Worm (Caenorhabditis elegans) whole organism, L1 larva: ENCODE results near the gene wdr-4.

Source experiments
- C04F5.9 ChIP-seq: sonication (generic microtip); optimal IDR thresholded peaks from 2 replicates; lab custom pipeline; 2016; ENCODE audit warnings: missing genetic modification characterization, missing compliant biosample characterization
- C16A3.4 ChIP-seq: fragments of 150-350 bp; optimal IDR thresholded peaks from 2 replicates; lab custom pipeline; 2014; ENCODE audit warnings: missing biosample characterization, missing genetic modification characterization
- C34B4.2 ChIP-seq: sonication (generic microtip); optimal IDR thresholded peaks from 2 replicates; lab custom pipeline; 2017; ENCODE audit warnings: mild to moderate bottlenecking, missing genetic modification characterization, missing compliant biosample characterization
- F16B12.6 ChIP-seq: fragments of 150-350 bp; optimal IDR thresholded peaks from 2 replicates; lab custom pipeline; 2014; ENCODE audit warnings: missing biosample characterization, missing genetic modification characterization
- Y116A8C.19 ChIP-seq: sonication (generic microtip); optimal IDR thresholded peaks from 2 replicates; lab custom pipeline; 2016; ENCODE audit warnings: missing compliant biosample characterization, missing genetic modification characterization, borderline replicate concordance
- aha-1 ChIP-seq: fragments of 150-350 bp; optimal IDR thresholded peaks from 2 replicates; lab custom pipeline; 2014; ENCODE audit warnings: missing biosample characterization, missing genetic modification characterization
- aly-2 ChIP-seq: fragments of 150-350 bp; optimal IDR thresholded peaks from 2 replicates; lab custom pipeline; 2014; ENCODE audit warnings: missing biosample characterization, missing genetic modification characterization
- ceh-82 ChIP-seq, 3 experiments: fragments of 150-350 bp in 1 of 3; sonication (generic microtip) in 2 of 3; optimal IDR thresholded peaks; 2 replicates each; lab custom pipeline; 2014 to 2017; ENCODE audit warnings: missing biosample characterization in 3 of 3, missing genetic modification characterization in 3 of 3
- ceh-88 ChIP-seq: fragments of 200-800 bp; sonication (Bioruptor generic); IDR thresholded peaks from 2 replicates; pipeline ENCODE4 v1.3.6; 2022; ENCODE audit warnings: missing genetic modification characterization, missing compliant biosample characterization
- ces-1 ChIP-seq: fragments of 150-350 bp; optimal IDR thresholded peaks from 2 replicates; lab custom pipeline; 2014; ENCODE audit warnings: missing biosample characterization, missing genetic modification reagents, missing genetic modification characterization
- dpl-1 ChIP-seq, 3 experiments: fragments of 150-350 bp in 2 of 3; sonication (generic microtip) in 1 of 3; optimal IDR thresholded peaks; 2 replicates each; lab custom pipeline; 2014 to 2017; ENCODE audit warnings: missing biosample characterization in 3 of 3, missing genetic modification characterization in 3 of 3, missing genetic modification reagents in 3 of 3
- dsc-1 ChIP-seq: sonication (generic microtip); optimal IDR thresholded peaks from 2 replicates; lab custom pipeline; 2016; ENCODE audit warnings: mild to moderate bottlenecking, missing genetic modification characterization, missing compliant biosample characterization
- efl-1 ChIP-seq, 4 experiments: fragments of 150-350 bp; optimal IDR thresholded peaks in 3 of 4; peaks in 1 of 4; 1 replicate in 1 of 4; 2 replicates in 3 of 4; lab custom pipeline; 2014; ENCODE audit warnings: missing biosample characterization in 2 of 4, missing genetic modification characterization in 2 of 4, missing genetic modification reagents in 2 of 4
- egl-13 ChIP-seq: sonication (generic microtip); optimal IDR thresholded peaks from 2 replicates; lab custom pipeline; 2016; ENCODE audit warnings: missing genotype, missing genetic modification reagents, missing genetic modification characterization, missing compliant biosample characterization
- elt-2 ChIP-seq: sonication (generic microtip); optimal IDR thresholded peaks from 2 replicates; lab custom pipeline; 2016; ENCODE audit warnings: missing genetic modification characterization, mild to moderate bottlenecking, inconsistent platforms, missing compliant biosample characterization, missing genetic modification reagents
- fkh-10 ChIP-seq: sonication (generic microtip); optimal IDR thresholded peaks from 2 replicates; lab custom pipeline; 2017; ENCODE audit warnings: missing biosample characterization, missing genetic modification reagents, missing genetic modification characterization
- fkh-8 ChIP-seq: sonication (generic microtip); optimal IDR thresholded peaks from 2 replicates; lab custom pipeline; 2016; ENCODE audit warnings: mild to moderate bottlenecking, missing genetic modification characterization, missing compliant biosample characterization
- grh-1 ChIP-seq: fragments of 200-800 bp; sonication (Bioruptor generic); IDR thresholded peaks from 2 replicates; pipeline ENCODE4 v1.3.6; 2022; ENCODE audit warnings: missing genetic modification reagents, missing genetic modification characterization, missing compliant biosample characterization
- hlh-17 ChIP-seq: fragments of 200-800 bp; sonication (Bioruptor generic); optimal IDR thresholded peaks from 2 replicates; lab custom pipeline; 2018; ENCODE audit warnings: missing genetic modification characterization, mild to moderate bottlenecking, missing compliant biosample characterization, moderate library complexity, borderline replicate concordance
- hlh-4 ChIP-seq: sonication (generic microtip); optimal IDR thresholded peaks from 2 replicates; lab custom pipeline; 2016; ENCODE audit warnings: mild to moderate bottlenecking, missing genetic modification characterization, missing compliant biosample characterization
- isw-1 ChIP-seq: fragments of 200-800 bp; sonication (Bioruptor generic); IDR thresholded peaks from 2 replicates; pipeline ENCODE4 v1.3.6; 2022; ENCODE audit warnings: missing genetic modification characterization, missing compliant biosample characterization
- jun-1 ChIP-seq: fragments of 150-350 bp; optimal IDR thresholded peaks from 2 replicates; lab custom pipeline; 2014; ENCODE audit warnings: missing biosample characterization, missing genetic modification reagents, missing genetic modification characterization
- lin-14 ChIP-seq: fragments of 200-800 bp; sonication (Bioruptor generic); optimal IDR thresholded peaks from 2 replicates; lab custom pipeline; 2018; ENCODE audit warnings: mild to moderate bottlenecking, missing genetic modification characterization, moderate library complexity, missing compliant biosample characterization
- lin-15B ChIP-seq: fragments of 150-350 bp; sonication (generic microtip); optimal IDR thresholded peaks from 3 replicates; lab custom pipeline; 2014; ENCODE audit warnings: missing biosample characterization, missing genetic modification characterization
- lin-35 ChIP-seq, 2 experiments: fragments of 150-350 bp; optimal IDR thresholded peaks; 2 replicates each; lab custom pipeline; 2014; ENCODE audit warnings: missing biosample characterization in 2 of 2, missing genetic modification characterization in 2 of 2, missing genetic modification reagents in 2 of 2
- mab-9 ChIP-seq: fragments of 200-800 bp; sonication (Bioruptor generic); IDR thresholded peaks from 2 replicates; pipeline ENCODE4 v1.3.6; 2022; ENCODE audit warnings: missing genetic modification reagents, missing genetic modification characterization, missing compliant biosample characterization
- mep-1 ChIP-seq: fragments of 150-350 bp; optimal IDR thresholded peaks from 2 replicates; lab custom pipeline; 2014; ENCODE audit warnings: missing biosample characterization, missing genetic modification characterization
- nhr-11 ChIP-seq: fragments of 150-350 bp; optimal IDR thresholded peaks from 2 replicates; lab custom pipeline; 2014; ENCODE audit warnings: missing biosample characterization, missing genetic modification characterization
- nhr-12 ChIP-seq: sonication (generic microtip); optimal IDR thresholded peaks from 2 replicates; lab custom pipeline; 2017; ENCODE audit warnings: missing biosample characterization, missing genetic modification characterization
- nhr-28 ChIP-seq: fragments of 150-350 bp; optimal IDR thresholded peaks from 2 replicates; lab custom pipeline; 2014; ENCODE audit warnings: missing biosample characterization, missing genetic modification characterization
- nhr-47 ChIP-seq: sonication (generic microtip); optimal IDR thresholded peaks from 2 replicates; lab custom pipeline; 2016; ENCODE audit warnings: mild to moderate bottlenecking, missing genetic modification characterization, moderate library complexity, missing compliant biosample characterization
- nhr-71 ChIP-seq: sonication (generic microtip); optimal IDR thresholded peaks from 2 replicates; lab custom pipeline; 2016; ENCODE audit warnings: mild to moderate bottlenecking, missing genetic modification characterization, moderate library complexity, missing compliant biosample characterization
- nhr-76 ChIP-seq: sonication (generic microtip); optimal IDR thresholded peaks from 2 replicates; lab custom pipeline; 2017; ENCODE audit warnings: missing biosample characterization, missing genetic modification characterization
- nhr-77 ChIP-seq: fragments of 150-350 bp; optimal IDR thresholded peaks from 2 replicates; lab custom pipeline; 2014; ENCODE audit warnings: missing biosample characterization, missing genetic modification characterization
- nhr-84 ChIP-seq: sonication (generic microtip); optimal IDR thresholded peaks from 2 replicates; lab custom pipeline; 2017; ENCODE audit warnings: missing biosample characterization, missing genetic modification characterization
- nhr-85 ChIP-seq: sonication (generic microtip); peaks from one replicate; lab custom pipeline; 2016; ENCODE audit warnings: missing genetic modification characterization, inconsistent platforms, missing compliant biosample characterization
- pag-3 ChIP-seq: sonication (generic microtip); optimal IDR thresholded peaks from 2 replicates; lab custom pipeline; 2017; ENCODE audit warnings: missing genetic modification characterization, mild to moderate bottlenecking, missing compliant biosample characterization, antibody characterized with exemption, borderline replicate concordance; ENCODE audit not compliant: insufficient read depth
- skn-1 ChIP-seq: fragments of 150-350 bp; optimal IDR thresholded peaks from 2 replicates; lab custom pipeline; 2014; ENCODE audit warnings: missing biosample characterization, missing genetic modification characterization
- snpc-4 ChIP-seq: fragments of 150-350 bp; optimal IDR thresholded peaks from 2 replicates; lab custom pipeline; 2014; ENCODE audit warnings: missing biosample characterization, missing genetic modification characterization
- sptf-1 ChIP-seq: fragments of 150-350 bp; optimal IDR thresholded peaks from 2 replicates; lab custom pipeline; 2014; ENCODE audit warnings: missing biosample characterization, missing genetic modification characterization
- sup-37 ChIP-seq: fragments of 200-800 bp; sonication (Bioruptor generic); optimal IDR thresholded peaks from 2 replicates; lab custom pipeline; 2018; ENCODE audit warnings: mild to moderate bottlenecking, missing genetic modification characterization, missing compliant biosample characterization
- swsn-7 ChIP-seq: sonication (generic microtip); optimal IDR thresholded peaks from 2 replicates; lab custom pipeline; 2016; ENCODE audit warnings: missing genetic modification characterization, missing compliant biosample characterization
- tbx-2 ChIP-seq: sonication (generic microtip); optimal IDR thresholded peaks from 2 replicates; lab custom pipeline; 2016; ENCODE audit warnings: missing genetic modification characterization, missing compliant biosample characterization
- tlp-1 ChIP-seq: fragments of 150-350 bp; optimal IDR thresholded peaks from 2 replicates; lab custom pipeline; 2014; ENCODE audit warnings: missing biosample characterization, missing genetic modification characterization
- unc-62 ChIP-seq: fragments of 150-350 bp; optimal IDR thresholded peaks from 2 replicates; lab custom pipeline; 2014; ENCODE audit warnings: missing biosample characterization, missing genetic modification reagents, missing genetic modification characterization
- vab-15 ChIP-seq: sonication (generic microtip); optimal IDR thresholded peaks from 2 replicates; lab custom pipeline; 2017; ENCODE audit warnings: missing genotype, mild to moderate bottlenecking, missing genetic modification characterization, missing compliant biosample characterization
- zag-1 ChIP-seq: fragments of 150-350 bp; optimal IDR thresholded peaks from 2 replicates; lab custom pipeline; 2014; ENCODE audit warnings: missing biosample characterization, missing genetic modification characterization
- ztf-11 ChIP-seq, 2 experiments: sonication (generic microtip); optimal IDR thresholded peaks; 2 replicates each; lab custom pipeline; 2016 to 2017; ENCODE audit warnings: missing genetic modification characterization in 2 of 2, missing biosample characterization in 1 of 2, missing compliant biosample characterization in 1 of 2
- ztf-4 ChIP-seq: fragments of 150-350 bp; optimal IDR thresholded peaks from 2 replicates; lab custom pipeline; 2014; ENCODE audit warnings: missing biosample characterization, missing genetic modification characterization

Gene wdr-4

ce11 chrIII:6695189-6695588 lies 30.4 kb upstream of the wdr-4 start (continued):
- peak; percentile 47 for TF ChIP-seq swsn-7
- no peak for TF ChIP-seq tlp-1
- no peak for TF ChIP-seq ztf-11 (tag; optimal IDR thresholded peaks at IDR 0.05; lab: Kevin White, UChicago)
- peak in 2 of 3 experiments; percentile 34 to 71 for TF ChIP-seq ceh-82 (tag; optimal IDR thresholded peaks at IDR 0.05; lab: Kevin White, UChicago)
- no peak for TF ChIP-seq ceh-88 (GFP tag; lab: Robert Waterston, UW)
- peak; percentile 56 for TF ChIP-seq tbx-2 (tag; lab: Kevin White, UChicago)
- TF ChIP-seq egl-13 (tag; lab: Kevin White, UChicago): peak; percentile 73
- TF ChIP-seq nhr-11: no peak
- TF ChIP-seq aha-1 (tag; lab: Kevin White, UChicago): no peak
- TF ChIP-seq mab-9 (GFP tag; lab: Robert Waterston, UW): no peak
- TF ChIP-seq efl-1 (optimal IDR thresholded peaks at IDR 0.05; lab: Kevin White, UChicago): peak; percentile 37 to 56
- TF ChIP-seq efl-1 (GFP tag; optimal IDR thresholded peaks at IDR 0.05 in 1 of 2; lab: Kevin White, UChicago): peak; percentile 5 to 26
- peak in 1 of 2 experiments; percentile 15 for TF ChIP-seq lin-35 (GFP tag; optimal IDR thresholded peaks at IDR 0.05; lab: Kevin White, UChicago)
- no peak for TF ChIP-seq nhr-84 (tag; lab: Kevin White, UChicago)
- no peak for TF ChIP-seq elt-2
- TF ChIP-seq C16A3.4 (tag; lab: Kevin White, UChicago): no peak
- no peak for TF ChIP-seq nhr-85 (tag; lab: Kevin White, UChicago)
- TF ChIP-seq C04F5.9 (tag; lab: Kevin White, UChicago): no peak
- peak; percentile 89 for TF ChIP-seq lin-14 (GFP tag; lab: Kevin White, UChicago)
- peak; percentile 45 for TF ChIP-seq mep-1 (tag; lab: Kevin White, UChicago)
- peak; percentile 63 for TF ChIP-seq nhr-71 (tag; lab: Kevin White, UChicago)
- TF ChIP-seq C34B4.2 (tag; lab: Kevin White, UChicago): no peak
- TF ChIP-seq lin-15B: no peak
- peak; percentile 92 for TF ChIP-seq fkh-10 (GFP tag; lab: Kevin White, UChicago)
- peak; percentile 91 for TF ChIP-seq isw-1
- peak; percentile 60 for TF ChIP-seq nhr-47 (tag; lab: Kevin White, UChicago)
- TF ChIP-seq aly-2: no peak
- no peak for TF ChIP-seq ces-1
- no peak for TF ChIP-seq hlh-4 (tag; lab: Kevin White, UChicago)
- TF ChIP-seq unc-62 (GFP tag; lab: Kevin White, UChicago): no peak
- no peak for TF ChIP-seq ztf-4
- TF ChIP-seq dsc-1 (tag; lab: Kevin White, UChicago): peak; percentile 20
- no peak for TF ChIP-seq nhr-12 (tag; lab: Kevin White, UChicago)
- TF ChIP-seq sptf-1 (tag; lab: Kevin White, UChicago): no peak
- no peak for TF ChIP-seq nhr-77 (tag; lab: Kevin White, UChicago)
- TF ChIP-seq zag-1 (tag; lab: Kevin White, UChicago): no peak
- no peak for TF ChIP-seq hlh-17 (GFP tag; lab: Kevin White, UChicago)
- no peak for TF ChIP-seq skn-1 (tag; lab: Kevin White, UChicago)
- TF ChIP-seq grh-1 (GFP tag; lab: Robert Waterston, UW): no peak
- TF ChIP-seq F16B12.6: no peak
- peak; percentile 70 for TF ChIP-seq fkh-8

ce11 chrIII:6705515-6705914 lies 20.1 kb upstream of the wdr-4 start, which contains the start of gene F37A4.6:
F37A4.6 (plus strand) TSS chrIII:6705815.
- no peak for TF ChIP-seq sup-37 (GFP tag; lab: Kevin White, UChicago)
- no peak for TF ChIP-seq tlp-1
- no peak for TF ChIP-seq egl-13 (tag; lab: Kevin White, UChicago)
- no peak for TF ChIP-seq jun-1 (tag; lab: Kevin White, UChicago)
- TF ChIP-seq dpl-1 (GFP tag; optimal IDR thresholded peaks at IDR 0.05; lab: Kevin White, UChicago): no peak
- no peak for TF ChIP-seq nhr-28
- no peak for TF ChIP-seq nhr-11
- no peak for TF ChIP-seq aly-2
- no peak for TF ChIP-seq ces-1
- TF ChIP-seq vab-15 (tag; lab: Kevin White, UChicago): no peak
- TF ChIP-seq hlh-17 (GFP tag; lab: Kevin White, UChicago): no peak
- no peak for TF ChIP-seq snpc-4 (tag; lab: Kevin White, UChicago)
- TF ChIP-seq mep-1 (tag; lab: Kevin White, UChicago): no peak
- no peak for TF ChIP-seq Y116A8C.19 (tag; lab: Kevin White, UChicago)
- no peak for TF ChIP-seq zag-1 (tag; lab: Kevin White, UChicago)
- TF ChIP-seq C04F5.9 (tag; lab: Kevin White, UChicago): no peak
- TF ChIP-seq nhr-76 (tag; lab: Kevin White, UChicago): no peak
- no peak for TF ChIP-seq pag-3 (tag; lab: Kevin White, UChicago)
